Fruit fly (Drosophila melanogaster) whole organism, adult: ENCODE results near the gene gudu.

Experiments
- CG11617 ChIP-seq: fragments of 200-800 bp; sonication (Bioruptor generic); optimal IDR thresholded peaks from 2 replicates; lab custom pipeline; 2017; ENCODE audit warnings: mild to moderate bottlenecking, missing biosample characterization, missing genetic modification reagents, missing genetic modification characterization
- CG12768 ChIP-seq: fragments of 200-800 bp; sonication (Bioruptor generic); optimal IDR thresholded peaks from 2 replicates; lab custom pipeline; 2017; ENCODE audit warnings: missing biosample characterization, missing genetic modification characterization, mild to moderate bottlenecking, moderate library complexity, missing genetic modification reagents
- CG14711 ChIP-seq: fragments of 200-800 bp; sonication (Bioruptor generic); optimal IDR thresholded peaks from 2 replicates; lab custom pipeline; 2018; ENCODE audit warnings: missing biosample characterization, mild to moderate bottlenecking, missing genetic modification characterization, moderate library complexity
- CG1620 ChIP-seq: fragments of 200-800 bp; sonication (Bioruptor generic); optimal IDR thresholded peaks from 2 replicates; lab custom pipeline; 2016; ENCODE audit warnings: missing biosample characterization, missing genetic modification characterization
- CG33017 ChIP-seq: fragments of 200-800 bp; sonication (Bioruptor generic); optimal IDR thresholded peaks from 2 replicates; lab custom pipeline; 2018; ENCODE audit warnings: missing biosample characterization, mild to moderate bottlenecking, missing genetic modification characterization, moderate library complexity
- CG5204 ChIP-seq: fragments of 200-800 bp; sonication (Bioruptor generic); optimal IDR thresholded peaks from 2 replicates; lab custom pipeline; 2016; ENCODE audit warnings: missing biosample characterization, missing genetic modification characterization
- CG7045 ChIP-seq: fragments of 200-800 bp; sonication (Bioruptor generic); optimal IDR thresholded peaks from 2 replicates; lab custom pipeline; 2017; ENCODE audit warnings: missing biosample characterization, mild to moderate bottlenecking, missing genetic modification characterization
- CG7101 ChIP-seq: fragments of 200-800 bp; sonication (Bioruptor generic); optimal IDR thresholded peaks from 2 replicates; lab custom pipeline; 2018; ENCODE audit warnings: missing biosample characterization, mild to moderate bottlenecking, missing genetic modification characterization, moderate library complexity
- Clk ChIP-seq: fragments of 200-800 bp; sonication (Bioruptor generic); optimal IDR thresholded peaks from 2 replicates; lab custom pipeline; 2017; ENCODE audit warnings: missing biosample characterization, missing genetic modification characterization
- Crg-1 ChIP-seq: fragments of 200-800 bp; sonication (Bioruptor generic); optimal IDR thresholded peaks from 2 replicates; lab custom pipeline; 2016; ENCODE audit warnings: missing biosample characterization, missing genetic modification characterization
- Hr96 ChIP-seq: fragments of 200-800 bp; sonication (Bioruptor generic); optimal IDR thresholded peaks from 2 replicates; lab custom pipeline; 2016; ENCODE audit warnings: missing biosample characterization, missing genetic modification characterization
- Mnt ChIP-seq: fragments of 200-800 bp; sonication (Bioruptor generic); optimal IDR thresholded peaks from 2 replicates; lab custom pipeline; 2016; ENCODE audit warnings: missing biosample characterization, mild to moderate bottlenecking, missing genetic modification characterization
- bab1 ChIP-seq: fragments of 200-800 bp; sonication (Bioruptor generic); optimal IDR thresholded peaks from 3 replicates; lab custom pipeline; 2019; ENCODE audit warnings: missing biosample characterization, mild to moderate bottlenecking, missing genetic modification characterization, moderate library complexity
- cic ChIP-seq: fragments of 200-800 bp; sonication (Bioruptor generic); optimal IDR thresholded peaks from 2 replicates; lab custom pipeline; 2017; ENCODE audit warnings: missing biosample characterization, mild to moderate bottlenecking, missing genetic modification characterization, moderate library complexity
- cnc ChIP-seq, 2 experiments: fragments of >200 bp; optimal IDR thresholded peaks; 2 replicates each; lab custom pipeline; 2017
- kay ChIP-seq: fragments of 200-800 bp; sonication (Bioruptor generic); peaks from one replicate; lab custom pipeline; 2016; ENCODE audit warnings: missing biosample characterization, missing genetic modification characterization, borderline replicate concordance
- ovo ChIP-seq: fragments of 200-800 bp; sonication (Bioruptor generic); optimal IDR thresholded peaks from 2 replicates; lab custom pipeline; 2016; ENCODE audit warnings: missing biosample characterization, missing genetic modification characterization
- pad ChIP-seq: fragments of 200-800 bp; sonication (Bioruptor generic); optimal IDR thresholded peaks from 3 replicates; lab custom pipeline; 2017; ENCODE audit warnings: missing biosample characterization, missing genetic modification characterization, mild to moderate bottlenecking, moderate library complexity, missing genetic modification reagents
- tj ChIP-seq: fragments of 200-800 bp; sonication (Bioruptor generic); optimal IDR thresholded peaks from 3 replicates; lab custom pipeline; 2017; ENCODE audit warnings: missing biosample characterization, mild to moderate bottlenecking, missing genetic modification characterization, moderate library complexity
- toe ChIP-seq: fragments of 200-800 bp; sonication (Bioruptor generic); optimal IDR thresholded peaks from 2 replicates; lab custom pipeline; 2016; ENCODE audit warnings: missing biosample characterization, missing genetic modification characterization

gudu gene

dm6 chr2L:7411947-7412621, 23.8 kb downstream of the gudu start, which contains the start of gene chm:
Gene chm, plus strand, starts transcription at chr2L:7412417.
- TF ChIP-seq CG1620 (GFP tag; lab: Kevin White, UChicago): peak; percentile 38
- TF ChIP-seq Hr96 (GFP tag; lab: Kevin White, UChicago): peak; percentile 4
- TF ChIP-seq Mnt: no peak
- peak; percentile 15 for TF ChIP-seq CG7045
- no peak for TF ChIP-seq CG5204 (GFP tag; lab: Kevin White, UChicago)
- TF ChIP-seq CG33017 (tag; lab: Kevin White, UChicago): peak; percentile 2
- TF ChIP-seq bab1 (GFP tag; lab: Kevin White, UChicago): peak; percentile 57
- peak; percentile 24 for TF ChIP-seq CG7101
- TF ChIP-seq CG12768 (GFP tag; lab: Kevin White, UChicago): no peak

- peak; percentile 15 for TF ChIP-seq cic (GFP tag; lab: Kevin White, UChicago)
- TF ChIP-seq pad (GFP tag; lab: Kevin White, UChicago): peak; percentile 28
- TF ChIP-seq bab1 (GFP tag; lab: Kevin White, UChicago): peak; percentile 12
- TF ChIP-seq Mnt: peak; percentile 55
- TF ChIP-seq cnc (optimal IDR thresholded peaks at IDR 0.05; lab: Kevin White, UChicago): no peak
- peak; percentile 93 for TF ChIP-seq kay
- TF ChIP-seq tj: peak; percentile 80
- TF ChIP-seq CG5204 (GFP tag; lab: Kevin White, UChicago): no peak
These were observed 30.1 kb downstream of the gudu start for dm6 chr2L:7418148-7418988.

dm6 chr2L:7419408-7420304, 31.3 kb downstream of the gudu start:
- TF ChIP-seq CG33017 (tag; lab: Kevin White, UChicago) (no peak), tj (peak; percentile 78)

- TF ChIP-seq Mnt: no peak
- peak; percentile 48 for TF ChIP-seq CG33017 (tag; lab: Kevin White, UChicago)
These were observed 32.3 kb downstream of the gudu start for dm6 chr2L:7420305-7421287.

- TF ChIP-seq Mnt (peak; percentile 35), CG11617 (GFP tag; lab: Kevin White, UChicago) (no peak), tj (peak; percentile 72), CG7101 (peak; percentile 18), toe (GFP tag; lab: Kevin White, UChicago) (peak; percentile 1), kay (peak; percentile 87), CG5204 (GFP tag; lab: Kevin White, UChicago) (peak; percentile 37), Hr96 (GFP tag; lab: Kevin White, UChicago) (no peak)
These were observed 34.3 kb downstream of the gudu start for dm6 chr2L:7422429-7423283.

dm6 chr2L:7423333-7423895, 35.1 kb downstream of the gudu start:
- TF ChIP-seq tj (peak; percentile 65), cic (GFP tag; lab: Kevin White, UChicago) (peak; percentile 78), CG14711 (tag; lab: Kevin White, UChicago) (peak; percentile 74), bab1 (GFP tag; lab: Kevin White, UChicago) (peak; percentile 71), Hr96 (GFP tag; lab: Kevin White, UChicago) (peak; percentile 77), Clk (peak; percentile 34), CG5204 (GFP tag; lab: Kevin White, UChicago) (no peak), pad (GFP tag; lab: Kevin White, UChicago) (peak; percentile 100), ovo (GFP tag; lab: Kevin White, UChicago) (peak; percentile 56), toe (GFP tag; lab: Kevin White, UChicago) (peak; percentile 61), CG12768 (GFP tag; lab: Kevin White, UChicago) (peak; percentile 72), CG1620 (GFP tag; lab: Kevin White, UChicago) (peak; percentile 32), CG7045 (peak; percentile 68), kay (no peak), CG11617 (GFP tag; lab: Kevin White, UChicago) (peak; percentile 41), Mnt (peak; percentile 83), CG7101 (peak; percentile 66), CG33017 (tag; lab: Kevin White, UChicago) (peak; percentile 23), Crg-1 (GFP tag; lab: Kevin White, UChicago) (peak; percentile 29), cnc (optimal IDR thresholded peaks at IDR 0.05; lab: Kevin White, UChicago) (no peak)
